Fruit fly (Drosophila melanogaster) whole organism, embryonic: Measurements from ENCODE around the gene CG33284.

Experiments
- Abd-B ChIP-seq: fragments of 200-800 bp; sonication (Bioruptor generic); optimal IDR thresholded peaks from 2 replicates; lab custom pipeline; 2018; ENCODE audit warnings: missing biosample characterization, mild to moderate bottlenecking, missing genetic modification characterization, moderate library complexity
- Atf3 ChIP-seq: fragments of 200-800 bp; sonication (Bioruptor generic); optimal IDR thresholded peaks from 3 replicates; lab custom pipeline; 2016; ENCODE audit warnings: missing biosample characterization, missing genetic modification characterization
- BtbVII ChIP-seq: fragments of 200-800 bp; sonication (Bioruptor generic); optimal IDR thresholded peaks from 3 replicates; lab custom pipeline; 2017; ENCODE audit warnings: missing biosample characterization, mild to moderate bottlenecking, missing genetic modification characterization
- CG10147 ChIP-seq: fragments of 200-800 bp; sonication (Bioruptor generic); optimal IDR thresholded peaks from 2 replicates; lab custom pipeline; 2019; ENCODE audit warnings: missing biosample characterization, mild to moderate bottlenecking, missing genetic modification characterization, moderate library complexity
- CG10959 ChIP-seq: fragments of 200-800 bp; sonication (Bioruptor generic); IDR thresholded peaks from 2 replicates; pipeline ENCODE4 v1.3.6; 2022; ENCODE audit warnings: missing biosample characterization, missing genetic modification characterization
- CG11723 ChIP-seq: fragments of 200-800 bp; sonication (Bioruptor generic); optimal IDR thresholded peaks from 2 replicates; lab custom pipeline; 2017; ENCODE audit warnings: missing biosample characterization, mild to moderate bottlenecking, missing genetic modification characterization
- CG12219 ChIP-seq: fragments of 200-800 bp; sonication (Bioruptor generic); optimal IDR thresholded peaks from 3 replicates; lab custom pipeline; 2018; ENCODE audit warnings: missing biosample characterization, mild to moderate bottlenecking, missing genetic modification characterization
- CG12659 ChIP-seq: fragments of 200-800 bp; sonication (Bioruptor generic); optimal IDR thresholded peaks from 3 replicates; lab custom pipeline; 2017; ENCODE audit warnings: mild to moderate bottlenecking, missing biosample characterization, missing genetic modification reagents, missing genetic modification characterization
- CG14710 ChIP-seq: fragments of 200-800 bp; sonication (Bioruptor generic); optimal IDR thresholded peaks from 3 replicates; lab custom pipeline; 2019; ENCODE audit warnings: missing biosample characterization, mild to moderate bottlenecking, missing genetic modification characterization, moderate library complexity
- CG14860 ChIP-seq: fragments of 200-800 bp; sonication (Bioruptor generic); IDR thresholded peaks from 3 replicates; pipeline ENCODE4 v1.3.6; 2022; ENCODE audit warnings: missing biosample characterization, missing genetic modification characterization; ENCODE audit not compliant: partially characterized antibody
- CG16779 ChIP-seq: fragments of 200-800 bp; sonication (Bioruptor generic); IDR thresholded peaks from 2 replicates; pipeline ENCODE4 v1.3.6; 2022; ENCODE audit warnings: missing biosample characterization, missing genetic modification characterization
- CG17359 ChIP-seq: fragments of 200-800 bp; sonication (Bioruptor generic); optimal IDR thresholded peaks from 3 replicates; lab custom pipeline; 2018; ENCODE audit warnings: missing biosample characterization, mild to moderate bottlenecking, missing genetic modification characterization, moderate library complexity
- CG17568 ChIP-seq: fragments of 200-800 bp; sonication (Bioruptor generic); optimal IDR thresholded peaks from 2 replicates; lab custom pipeline; 2018; ENCODE audit warnings: missing biosample characterization, mild to moderate bottlenecking, missing genetic modification characterization, moderate library complexity
- CG2116 ChIP-seq: fragments of 200-800 bp; sonication (Bioruptor generic); optimal IDR thresholded peaks from 3 replicates; lab custom pipeline; 2018; ENCODE audit warnings: missing biosample characterization, mild to moderate bottlenecking, missing genetic modification characterization
- CG42726 ChIP-seq: fragments of 200-800 bp; sonication (Bioruptor generic); IDR thresholded peaks from 2 replicates; pipeline ENCODE4 v1.3.6; 2022; ENCODE audit warnings: missing biosample characterization, missing genetic modification characterization; ENCODE audit not compliant: partially characterized antibody
- CG6683 ChIP-seq: fragments of 200-800 bp; sonication (Bioruptor generic); optimal IDR thresholded peaks from 2 replicates; lab custom pipeline; 2017; ENCODE audit warnings: missing biosample characterization, mild to moderate bottlenecking, missing genetic modification characterization, missing genetic modification reagents
- CG9727 ChIP-seq: fragments of 200-800 bp; sonication (Bioruptor generic); optimal IDR thresholded peaks from 3 replicates; lab custom pipeline; 2017; ENCODE audit warnings: missing biosample characterization, mild to moderate bottlenecking, missing genetic modification characterization
- Dip3 ChIP-seq: fragments of 200-800 bp; sonication (Bioruptor generic); optimal IDR thresholded peaks from 3 replicates; lab custom pipeline; 2016; ENCODE audit warnings: missing biosample characterization, missing genetic modification characterization
- Gug ChIP-seq: fragments of 200-800 bp; sonication (Bioruptor generic); IDR thresholded peaks from 4 replicates; pipeline ENCODE4 v1.3.6; 2022; ENCODE audit warnings: missing biosample characterization, missing genetic modification characterization
- HLH3B ChIP-seq: fragments of 200-800 bp; sonication (Bioruptor generic); IDR thresholded peaks from 2 replicates; pipeline ENCODE4 v1.3.6; 2022; ENCODE audit warnings: missing biosample characterization, missing genetic modification characterization
- Kr ChIP-seq: fragments of 200-800 bp; sonication (Bioruptor generic); optimal IDR thresholded peaks from 2 replicates; lab custom pipeline; 2017; ENCODE audit warnings: missing biosample characterization, mild to moderate bottlenecking, missing genetic modification characterization
- Mes4 ChIP-seq: fragments of 200-800 bp; sonication (Bioruptor generic); optimal IDR thresholded peaks from 2 replicates; lab custom pipeline; 2016; ENCODE audit warnings: missing biosample characterization, missing genetic modification characterization
- NC2β ChIP-seq: fragments of 200-800 bp; sonication (Bioruptor generic); optimal IDR thresholded peaks from 2 replicates; lab custom pipeline; 2016; ENCODE audit warnings: missing biosample characterization, missing genetic modification characterization
- abd-A ChIP-seq: fragments of 200-800 bp; sonication (Bioruptor generic); optimal IDR thresholded peaks from 3 replicates; lab custom pipeline; 2019; ENCODE audit warnings: missing biosample characterization, mild to moderate bottlenecking, missing genetic modification characterization, moderate library complexity
- bigmax ChIP-seq: fragments of 200-800 bp; sonication (Bioruptor generic); optimal IDR thresholded peaks from 2 replicates; lab custom pipeline; 2018; ENCODE audit warnings: missing biosample characterization, mild to moderate bottlenecking, missing genetic modification characterization
- chn ChIP-seq: fragments of 200-800 bp; sonication (Bioruptor generic); optimal IDR thresholded peaks from 2 replicates; lab custom pipeline; 2016; ENCODE audit warnings: missing biosample characterization, missing genetic modification characterization
- dysf ChIP-seq: fragments of 200-800 bp; sonication (Bioruptor generic); IDR thresholded peaks from 3 replicates; pipeline ENCODE4 v1.3.6; 2022; ENCODE audit warnings: missing biosample characterization, missing genetic modification characterization
- fd3F ChIP-seq: fragments of 200-800 bp; sonication (Bioruptor generic); optimal IDR thresholded peaks from 2 replicates; lab custom pipeline; 2018; ENCODE audit warnings: missing biosample characterization, mild to moderate bottlenecking, missing genetic modification characterization, moderate library complexity
- gro ChIP-seq: fragments of 200-800 bp; sonication (Bioruptor generic); optimal IDR thresholded peaks from 2 replicates; lab custom pipeline; 2016; ENCODE audit warnings: missing biosample characterization, missing genetic modification characterization
- h ChIP-seq: fragments of >200 bp; optimal IDR thresholded peaks from 2 replicates; lab custom pipeline; 2017
- inv ChIP-seq: fragments of 200-800 bp; sonication (Bioruptor generic); IDR thresholded peaks from 2 replicates; pipeline ENCODE4 v1.3.6; 2022; ENCODE audit warnings: missing biosample characterization, missing genetic modification characterization; ENCODE audit not compliant: partially characterized antibody
- jigr1 ChIP-seq: fragments of 200-800 bp; sonication (Bioruptor generic); IDR thresholded peaks from 3 replicates; pipeline ENCODE4 v1.3.6; 2022; ENCODE audit warnings: missing biosample characterization, missing genetic modification characterization
- jumu ChIP-seq: fragments of 200-800 bp; sonication (Bioruptor generic); optimal IDR thresholded peaks from 3 replicates; lab custom pipeline; 2016; ENCODE audit warnings: missing biosample characterization, missing genetic modification characterization
- lov ChIP-seq, 2 experiments: fragments of 200-800 bp in 1 of 2; fragments of >200 bp in 1 of 2; sonication (Bioruptor generic) in 1 of 2; IDR thresholded peaks in 1 of 2; optimal IDR thresholded peaks in 1 of 2; 2 replicates in 1 of 2; 3 replicates in 1 of 2; pipeline versions ENCODE4 v1.3.6 to Lab custom; 2017 to 2022; ENCODE audit warnings: missing biosample characterization in 1 of 2, missing genetic modification characterization in 1 of 2
- luna ChIP-seq: fragments of 200-800 bp; sonication (Bioruptor generic); optimal IDR thresholded peaks from 2 replicates; lab custom pipeline; 2016; ENCODE audit warnings: missing biosample characterization, missing genetic modification characterization
- maf-S ChIP-seq: fragments of 200-800 bp; sonication (Bioruptor generic); optimal IDR thresholded peaks from 2 replicates; lab custom pipeline; 2016; ENCODE audit warnings: missing biosample characterization, missing genetic modification characterization
- mam ChIP-seq: fragments of 200-800 bp; sonication (Bioruptor generic); optimal IDR thresholded peaks from 3 replicates; lab custom pipeline; 2016; ENCODE audit warnings: missing biosample characterization, missing genetic modification characterization
- mirr ChIP-seq: fragments of 200-800 bp; sonication (Bioruptor generic); optimal IDR thresholded peaks from 3 replicates; lab custom pipeline; 2018; ENCODE audit warnings: missing biosample characterization, mild to moderate bottlenecking, missing genetic modification characterization
- pan ChIP-seq, 4 experiments: fragments of >200 bp in 3 of 4; fragments of 200-800 bp in 1 of 4; sonication (Bioruptor generic) in 1 of 4; optimal IDR thresholded peaks in 3 of 4; IDR thresholded peaks in 1 of 4; 2 replicates each; pipeline versions ENCODE4 v1.3.6 to Lab custom; 2017 to 2022; ENCODE audit warnings: missing biosample characterization in 2 of 4, missing genetic modification characterization in 2 of 4, mixed read lengths in 1 of 4
- peb ChIP-seq: fragments of 200-800 bp; sonication (Bioruptor generic); IDR thresholded peaks from 2 replicates; pipeline ENCODE4 v1.3.6; 2022; ENCODE audit warnings: missing biosample characterization, missing genetic modification characterization
- schlank ChIP-seq: fragments of 200-800 bp; sonication (Bioruptor generic); optimal IDR thresholded peaks from 2 replicates; lab custom pipeline; 2018; ENCODE audit warnings: missing biosample characterization, mild to moderate bottlenecking, missing genetic modification characterization
- shn ChIP-seq: fragments of 200-800 bp; sonication (Bioruptor generic); optimal IDR thresholded peaks from 3 replicates; lab custom pipeline; 2016; ENCODE audit warnings: missing biosample characterization, missing genetic modification characterization
- sim ChIP-seq: fragments of 200-800 bp; sonication (Bioruptor generic); IDR thresholded peaks from 2 replicates; pipeline ENCODE4 v1.3.6; 2022; ENCODE audit warnings: missing biosample characterization, missing genetic modification characterization
- tna ChIP-seq: fragments of 200-800 bp; sonication (Bioruptor generic); IDR thresholded peaks from 2 replicates; pipeline ENCODE4 v1.3.6; 2022; ENCODE audit warnings: missing biosample characterization, missing genetic modification characterization; ENCODE audit not compliant: partially characterized antibody
- twi ChIP-seq: fragments of 200-800 bp; optimal IDR thresholded peaks from 2 replicates; lab custom pipeline; 2019; ENCODE audit warnings: missing biosample characterization, mild to moderate bottlenecking, missing genetic modification characterization, moderate library complexity
- vfl ChIP-seq: fragments of 200-800 bp; sonication (Bioruptor generic); optimal IDR thresholded peaks from 2 replicates; lab custom pipeline; 2016; ENCODE audit warnings: missing biosample characterization, missing genetic modification characterization
- wor ChIP-seq: fragments of 200-800 bp; sonication (Bioruptor generic); IDR thresholded peaks from 2 replicates; pipeline ENCODE4 v1.3.6; 2022; ENCODE audit warnings: missing biosample characterization, missing genetic modification characterization
- zf30C ChIP-seq: fragments of 200-800 bp; sonication (Bioruptor generic); optimal IDR thresholded peaks from 3 replicates; lab custom pipeline; 2018; ENCODE audit warnings: missing biosample characterization, mild to moderate bottlenecking, missing genetic modification characterization

Gene CG33284

DNA sequence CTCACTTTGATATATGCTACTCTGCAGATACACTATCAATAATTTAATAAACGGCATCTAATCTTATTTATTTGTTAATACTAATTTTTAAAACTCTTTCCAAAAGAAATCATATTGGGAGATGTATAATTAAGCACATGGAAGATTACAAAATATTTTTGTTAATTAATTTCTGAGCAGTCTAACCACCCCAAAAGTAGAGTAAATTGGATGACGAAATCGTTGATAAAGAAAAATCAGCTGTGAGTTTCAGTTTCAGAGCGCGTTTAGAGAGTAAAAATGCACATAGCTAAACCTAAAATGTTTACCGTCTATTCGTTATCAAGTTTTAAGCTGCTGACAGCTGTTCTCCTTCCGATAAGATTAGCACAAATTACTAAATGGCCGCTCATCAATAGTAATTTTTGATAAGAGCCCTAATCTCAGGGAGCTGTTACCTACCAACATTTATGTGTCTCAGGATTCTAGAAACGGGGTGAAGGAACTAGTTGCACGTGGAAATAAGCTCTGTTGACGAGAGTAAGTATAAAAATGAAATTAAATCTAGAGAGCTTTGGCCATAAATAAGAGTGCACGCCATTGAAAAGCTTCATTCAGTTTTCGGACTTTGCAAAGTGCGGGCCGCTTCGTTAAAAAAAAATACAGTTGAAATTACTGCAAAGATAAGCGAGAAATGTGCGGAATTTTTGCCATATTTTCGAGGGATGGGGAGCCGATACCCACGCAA, 49.1 kb downstream of the CG33284 start, which contains the start of the genes chb and AsnS (continued):
- TF ChIP-seq CG14860 (GFP tag; lab: Robert Waterston, UW), result no peak
- TF ChIP-seq h, result no peak
- peak; percentile 86 for TF ChIP-seq CG12659 (GFP tag; lab: Kevin White, UChicago)
- TF ChIP-seq CG11723 (GFP tag; lab: Kevin White, UChicago), result peak; percentile 55
- peak; percentile 95 for TF ChIP-seq HLH3B (GFP tag; lab: Robert Waterston, UW)
- peak; percentile 96 for TF ChIP-seq CG17359 (tag; lab: Kevin White, UChicago)
- TF ChIP-seq BtbVII (GFP tag; lab: Kevin White, UChicago), result peak; percentile 80
- no peak; the same call in 1 of the 2 replicates for TF ChIP-seq CG16779 (GFP tag; lab: Robert Waterston, UW)
- TF ChIP-seq tna (GFP tag; lab: Robert Waterston, UW), result no peak
- peak; percentile 72 for TF ChIP-seq twi
- peak; percentile 95 for TF ChIP-seq fd3F (GFP tag; lab: Kevin White, UChicago)
- peak; percentile 56 for TF ChIP-seq CG10959
- peak; percentile 59 for TF ChIP-seq shn
- peak; percentile 87 for TF ChIP-seq peb (GFP tag; lab: Robert Waterston, UW)
- peak; percentile 70 for TF ChIP-seq CG14710 (tag; lab: Kevin White, UChicago)
- peak; percentile 84 for TF ChIP-seq sim (GFP tag; lab: Robert Waterston, UW)
- TF ChIP-seq lov (optimal IDR thresholded peaks at IDR 0.05; lab: Kevin White, UChicago), result no peak
- TF ChIP-seq lov (GFP tag; IDR thresholded peaks at IDR 0.05; lab: Robert Waterston, UW), result peak; percentile 64; the same call in 1 of the 3 replicates
- TF ChIP-seq jigr1, result peak; percentile 67; the same call in 2 of the 3 replicates
- peak; percentile 92 for TF ChIP-seq Abd-B (GFP tag; lab: Kevin White, UChicago)
- peak; percentile 66 for TF ChIP-seq chn (GFP tag; lab: Kevin White, UChicago)
- TF ChIP-seq zf30C (GFP tag; lab: Kevin White, UChicago), result no peak
- no peak for TF ChIP-seq bigmax (GFP tag; lab: Kevin White, UChicago)
- no peak for TF ChIP-seq abd-A (tag; lab: Kevin White, UChicago)
- peak; percentile 72 for TF ChIP-seq maf-S
- TF ChIP-seq CG2116 (GFP tag; lab: Kevin White, UChicago), result peak; percentile 49
- TF ChIP-seq CG6683 (GFP tag; lab: Kevin White, UChicago), result peak; percentile 75
- TF ChIP-seq CG9727 (GFP tag; lab: Kevin White, UChicago), result peak; percentile 79
- peak; percentile 85 for TF ChIP-seq mam (GFP tag; lab: Kevin White, UChicago)
- TF ChIP-seq gro (GFP tag; lab: Kevin White, UChicago), result peak; percentile 50
- TF ChIP-seq Dip3 (GFP tag; lab: Kevin White, UChicago), result peak; percentile 69
- TF ChIP-seq inv (GFP tag; lab: Robert Waterston, UW), result no peak
- TF ChIP-seq NC2β (GFP tag; lab: Kevin White, UChicago), result peak; percentile 28
- TF ChIP-seq CG10147 (GFP tag; lab: Kevin White, UChicago), result peak; percentile 87
- TF ChIP-seq dysf (GFP tag; lab: Robert Waterston, UW), result peak; percentile 95
- TF ChIP-seq schlank (tag; lab: Kevin White, UChicago), result peak; percentile 74
- TF ChIP-seq luna (GFP tag; lab: Kevin White, UChicago), result peak; percentile 59
- no peak for TF ChIP-seq Kr (GFP tag; lab: Kevin White, UChicago)
- TF ChIP-seq Atf3, result peak; percentile 51
- peak; percentile 84 for TF ChIP-seq CG17568 (GFP tag; lab: Kevin White, UChicago)
- TF ChIP-seq Mes4, result peak; percentile 18
- peak; percentile 39 for TF ChIP-seq vfl (GFP tag; lab: Kevin White, UChicago)
- peak; percentile 90 for TF ChIP-seq mirr (GFP tag; lab: Kevin White, UChicago)
- peak; percentile 41 for TF ChIP-seq jumu (GFP tag; lab: Kevin White, UChicago)
- TF ChIP-seq wor, result peak; percentile 85
- peak; percentile 86 for TF ChIP-seq CG12219
- no peak for TF ChIP-seq CG42726 (GFP tag; lab: Robert Waterston, UW)
- peak; percentile 61; the same call in 3 of the 4 replicates for TF ChIP-seq Gug (GFP tag; lab: Robert Waterston, UW)
- TF ChIP-seq pan (optimal IDR thresholded peaks at IDR 0.05; lab: Kevin White, UChicago), result no peak
- peak in 1 of 2 experiments; percentile 96 for TF ChIP-seq pan (GFP tag; optimal IDR thresholded peaks at IDR 0.05 in 1 of 2, IDR thresholded peaks at IDR 0.05 in 1 of 2)
